Worm (Caenorhabditis elegans): ENCODE measurements around the gene fut-5.
A peak's percentile ranks its signal among the peaks of the same experiment; 100 is the strongest.

fut-5 gene

ce11 chrII:4672584-4673110, 5.2 kb upstream of the fut-5 start, which contains the start of the genes clec-140 and hmg-11 (continued):
- TF ChIP-seq hlh-13 (GFP tag; optimal IDR thresholded peaks at IDR 0.05) (no peak), fkh-6 (tag; optimal IDR thresholded peaks at IDR 0.05) (no peak), unc-55 (GFP tag; optimal IDR thresholded peaks at IDR 0.05) (no peak), elt-2 (tag; optimal IDR thresholded peaks at IDR 0.05) (peak; percentile 43), C38D4.7 (GFP tag; optimal IDR thresholded peaks at IDR 0.05) (no peak), unc-3 (GFP tag; conservative IDR thresholded peaks at IDR 0.05) (no peak), unc-3 (tag; optimal IDR thresholded peaks at IDR 0.05) (no peak), lim-6 (tag; optimal IDR thresholded peaks at IDR 0.05) (peak; percentile 31), ttx-3 (tag; optimal IDR thresholded peaks at IDR 0.05) (no peak), gmeb-2 (tag; optimal IDR thresholded peaks at IDR 0.05) (no peak), hlh-30 (tag; optimal IDR thresholded peaks at IDR 0.05; ENCODE audit: insufficient read depth) (peak; percentile 54), K02D7.2 (tag; optimal IDR thresholded peaks at IDR 0.05) (no peak), ceh-34 (tag; optimal IDR thresholded peaks at IDR 0.05) (no peak), nhr-11 (tag; optimal IDR thresholded peaks at IDR 0.05) (no peak), unc-42 (tag; optimal IDR thresholded peaks at IDR 0.05) (peak; percentile 93), ceh-31 (tag; optimal IDR thresholded peaks at IDR 0.05) (peak; percentile 63), lin-11 (tag; optimal IDR thresholded peaks at IDR 0.05) (no peak), pax-1 (tag; optimal IDR thresholded peaks at IDR 0.05) (no peak), ceh-22 (tag; optimal IDR thresholded peaks at IDR 0.05) (no peak), pha-4 (tag; optimal IDR thresholded peaks at IDR 0.05) (no peak), ceh-18 (tag; optimal IDR thresholded peaks at IDR 0.05) (peak; percentile 17), ztf-16 (tag; optimal IDR thresholded peaks at IDR 0.05) (no peak), ama-1 (optimal IDR thresholded peaks at IDR 0.05) (no peak), madf-2 (tag; optimal IDR thresholded peaks at IDR 0.05) (no peak), nhr-232 (tag; optimal IDR thresholded peaks at IDR 0.05) (no peak), sdc-2 (tag; optimal IDR thresholded peaks at IDR 0.05) (no peak), ets-4 (tag; optimal IDR thresholded peaks at IDR 0.05) (no peak), mec-3 (tag; optimal IDR thresholded peaks at IDR 0.05; ENCODE audit: borderline replicate concordance) (no peak), rnt-1 (tag; optimal IDR thresholded peaks at IDR 0.05) (peak; percentile 68), ceh-9 (tag; optimal IDR thresholded peaks at IDR 0.05) (no peak), F13H6.1 (tag; optimal IDR thresholded peaks at IDR 0.05) (no peak), sox-4 (tag; optimal IDR thresholded peaks at IDR 0.05) (no peak), ahr-1 (tag; optimal IDR thresholded peaks at IDR 0.05) (no peak), pha-2 (tag; optimal IDR thresholded peaks at IDR 0.05) (no peak), fax-1 (tag; optimal IDR thresholded peaks at IDR 0.05) (no peak), ceh-45 (GFP tag; IDR thresholded peaks at IDR 0.05) (no peak), che-1 (tag; optimal IDR thresholded peaks at IDR 0.05) (no peak)

DNA sequence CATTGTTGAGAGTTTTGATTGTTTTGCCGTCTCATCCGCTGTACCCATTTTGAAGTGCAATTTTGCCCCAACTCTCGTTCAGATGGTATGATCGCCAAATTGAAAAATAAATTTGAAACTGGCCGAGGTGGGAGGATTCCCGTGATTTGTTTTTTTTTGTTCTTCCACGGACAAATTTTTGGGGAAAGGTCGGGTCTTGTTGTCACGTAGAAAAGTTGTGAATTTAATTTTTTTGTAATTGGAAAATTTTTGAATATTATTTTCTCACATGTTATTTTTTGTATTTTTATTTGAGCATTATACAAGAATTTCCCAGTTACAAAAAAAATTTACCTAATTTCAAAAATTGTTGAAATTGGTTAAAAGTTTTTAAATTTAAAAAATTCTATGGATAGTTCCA, 4.2 kb upstream of the fut-5 start, which contains the start of gene T05A7.6:
Gene T05A7.6, minus strand, starts transcription at position 101 of the 400 bp plus-strand sequence.
- no peak for TF ChIP-seq C08G9.2 (tag; optimal IDR thresholded peaks at IDR 0.05)
- no peak for TF ChIP-seq ahr-1 (tag; optimal IDR thresholded peaks at IDR 0.05)
- TF ChIP-seq elt-4 (tag; optimal IDR thresholded peaks at IDR 0.05): no peak
- no peak for TF ChIP-seq ceh-24 (tag; optimal IDR thresholded peaks at IDR 0.05)
- no peak for TF ChIP-seq hlh-6 (tag; optimal IDR thresholded peaks at IDR 0.05)
- no peak for TF ChIP-seq unc-55 (GFP tag; optimal IDR thresholded peaks at IDR 0.05)
- no peak for TF ChIP-seq lim-6 (tag; optimal IDR thresholded peaks at IDR 0.05)
- TF ChIP-seq K09A11.1 (tag; optimal IDR thresholded peaks at IDR 0.05; ENCODE audit: insufficient read depth): no peak
- TF ChIP-seq hlh-30 (tag; optimal IDR thresholded peaks at IDR 0.05; ENCODE audit: insufficient read depth): no peak
- no peak for TF ChIP-seq pha-4 (tag; optimal IDR thresholded peaks at IDR 0.05)
- TF ChIP-seq F13H6.1 (tag; optimal IDR thresholded peaks at IDR 0.05): no peak
- TF ChIP-seq ttx-3 (tag; optimal IDR thresholded peaks at IDR 0.05): no peak
- TF ChIP-seq sox-2 (GFP tag; IDR thresholded peaks at IDR 0.05): no peak
- TF ChIP-seq K02D7.2 (tag; optimal IDR thresholded peaks at IDR 0.05): no peak
- TF ChIP-seq hlh-13 (GFP tag; optimal IDR thresholded peaks at IDR 0.05): no peak

Measured in whole organism, late embryonic.